Worm (Caenorhabditis elegans) whole organism, L4 larva: ENCODE data around the gene fre-1.

Experiments used
- R02D3.7 ChIP-seq: fragments of 150-350 bp; sonication (generic microtip); optimal IDR thresholded peaks from 3 replicates; lab custom pipeline; 2014; ENCODE audit warnings: missing biosample characterization, missing genetic modification characterization
- Y5F2A.4 ChIP-seq: fragments of 200-800 bp; sonication (Bioruptor generic); optimal IDR thresholded peaks from 2 replicates; lab custom pipeline; 2018; ENCODE audit warnings: mild to moderate bottlenecking, missing genetic modification characterization, missing compliant biosample characterization
- ama-1 ChIP-seq: fragments of 150-350 bp; optimal IDR thresholded peaks from 2 replicates; lab custom pipeline; 2014; ENCODE audit warnings: inconsistent platforms, mixed read lengths
- ceh-28 ChIP-seq: fragments of 150-350 bp; optimal IDR thresholded peaks from 2 replicates; lab custom pipeline; 2014; ENCODE audit warnings: missing biosample characterization, missing genetic modification reagents, missing genetic modification characterization
- ceh-62 ChIP-seq: sonication (generic microtip); optimal IDR thresholded peaks from 2 replicates; lab custom pipeline; 2017; ENCODE audit warnings: missing biosample characterization, missing genetic modification characterization
- egl-27 ChIP-seq: sonication (generic microtip); optimal IDR thresholded peaks from 3 replicates; lab custom pipeline; 2017; ENCODE audit warnings: missing biosample characterization, missing genetic modification reagents, missing genetic modification characterization
- fos-1 ChIP-seq: fragments of 150-350 bp; optimal IDR thresholded peaks from 2 replicates; lab custom pipeline; 2014; ENCODE audit warnings: missing biosample characterization, missing genetic modification characterization
- lin-1 ChIP-seq: fragments of 200-800 bp; sonication (Bioruptor generic); IDR thresholded peaks from 2 replicates; pipeline ENCODE4 v1.3.6; 2022; ENCODE audit warnings: missing genetic modification reagents, missing genetic modification characterization, missing compliant biosample characterization
- lsy-2 ChIP-seq, 2 experiments: fragments of 150-350 bp in 1 of 2; sonication (generic microtip) in 1 of 2; optimal IDR thresholded peaks; 2 replicates each; lab custom pipeline; 2014 to 2017; ENCODE audit warnings: missing biosample characterization in 2 of 2, missing genetic modification characterization in 2 of 2
- mdt-29 ChIP-seq: fragments of 200-800 bp; sonication (Bioruptor generic); IDR thresholded peaks from 2 replicates; pipeline ENCODE4 v1.3.6; 2022; ENCODE audit warnings: missing genetic modification reagents, missing genetic modification characterization, missing compliant biosample characterization
- nhr-76 ChIP-seq: fragments of 150-350 bp; optimal IDR thresholded peaks from 2 replicates; lab custom pipeline; 2014; ENCODE audit warnings: missing biosample characterization, missing genetic modification characterization

DNA sequence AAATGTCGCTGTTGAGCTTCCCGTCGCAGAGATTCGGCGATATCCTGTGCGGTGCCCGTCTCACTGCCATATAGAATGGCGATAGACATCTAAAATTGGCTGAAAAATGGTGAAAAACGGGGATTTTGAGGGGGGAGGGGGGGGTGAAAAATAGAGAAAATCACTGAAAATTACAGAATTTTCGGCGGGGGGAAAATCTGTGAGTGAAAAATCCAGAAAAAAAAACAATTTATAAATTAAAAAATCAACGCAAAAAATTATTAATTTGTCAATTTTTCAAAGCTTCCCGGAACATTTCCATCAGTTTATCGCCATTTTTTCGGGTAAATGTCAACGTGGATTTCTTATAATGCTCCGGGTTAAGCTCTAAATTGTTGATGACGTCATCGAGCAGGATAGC, at the start of gene fre-1:
- TF ChIP-seq Y5F2A.4 (GFP tag; lab: Kevin White, UChicago), result no peak
- TF ChIP-seq egl-27, result no peak
- TF ChIP-seq ama-1 (lab: Kevin White, UChicago), result no peak
- no peak for TF ChIP-seq R02D3.7 (tag; lab: Kevin White, UChicago)
- TF ChIP-seq lsy-2 (tag; optimal IDR thresholded peaks at IDR 0.05; lab: Kevin White, UChicago), result no peak
- no peak for TF ChIP-seq ceh-62 (tag; lab: Kevin White, UChicago)
- TF ChIP-seq mdt-29, result no peak
- TF ChIP-seq ceh-28, result no peak
- TF ChIP-seq fos-1 (tag; lab: Kevin White, UChicago), result no peak
- no peak for TF ChIP-seq nhr-76 (tag; lab: Kevin White, UChicago)
- TF ChIP-seq lin-1, result no peak
